Fruit fly (Drosophila melanogaster) whole organism, wandering third instar larva: ENCODE data around the gene Rh5.

Experiments
- Abd-B ChIP-seq: fragments of >200 bp; optimal IDR thresholded peaks from 2 replicates; lab custom pipeline; 2017; ENCODE audit warnings: missing biosample characterization, missing genetic modification characterization
- Dif ChIP-seq: fragments of 200-275, 200-300 bp; sonication (Bioruptor generic); optimal IDR thresholded peaks from 2 replicates; lab custom pipeline; 2018; ENCODE audit warnings: missing biosample characterization, missing genetic modification characterization; ENCODE audit not compliant: partially characterized antibody
- rgr ChIP-seq: fragments of 200-800 bp; sonication (Bioruptor generic); optimal IDR thresholded peaks from 3 replicates; lab custom pipeline; 2016; ENCODE audit warnings: missing biosample characterization, mild to moderate bottlenecking, missing genetic modification characterization
- usp ChIP-seq: fragments of >200 bp; optimal IDR thresholded peaks from 2 replicates; lab custom pipeline; 2017; ENCODE audit warnings: missing biosample characterization, missing genetic modification characterization

DNA sequence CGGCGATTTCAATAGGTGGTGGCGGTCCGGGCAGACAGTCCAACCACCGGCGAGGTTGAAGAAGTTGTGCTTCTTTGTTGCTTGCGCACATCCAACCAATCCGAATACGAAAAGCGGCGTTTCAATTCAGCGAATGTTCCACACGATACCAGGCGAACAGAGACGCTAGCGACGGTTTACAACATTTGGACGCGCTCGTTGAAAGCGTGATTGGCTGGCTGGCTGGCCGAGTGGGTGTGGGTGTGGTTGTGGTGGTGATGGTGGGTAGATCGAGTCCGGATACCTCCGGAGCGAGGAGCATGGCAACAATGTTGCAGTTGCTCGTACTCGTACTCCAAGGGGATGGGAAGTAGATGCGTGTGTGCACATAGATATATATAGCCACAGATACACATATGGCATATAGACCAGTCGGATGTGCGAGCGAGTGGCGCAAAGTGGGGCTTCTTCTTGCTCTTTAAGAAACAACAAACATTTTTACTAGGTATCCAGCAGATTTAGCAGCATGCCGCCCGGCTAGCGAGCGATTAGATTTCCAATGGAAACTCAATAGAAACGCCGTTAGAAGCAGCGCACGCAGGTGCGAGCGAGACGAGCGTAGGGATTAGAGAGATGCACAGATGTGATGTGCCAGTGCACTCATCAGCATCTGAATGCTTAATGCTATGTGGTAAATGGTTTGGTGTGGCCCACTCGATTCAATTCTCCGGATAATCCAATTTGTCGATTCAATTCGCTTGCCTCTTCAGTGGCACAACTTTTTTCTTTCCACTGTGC, 2.3 kb downstream of the Rh5 start:
- no peak for TF ChIP-seq Dif (GFP tag; lab: Kevin White, UChicago)
- no peak for TF ChIP-seq usp (GFP tag; lab: Kevin White, UChicago)
- no peak for TF ChIP-seq rgr (GFP tag; lab: Kevin White, UChicago)
- no peak for TF ChIP-seq Abd-B
